Worm (Caenorhabditis elegans) whole organism, midembryonic: ENCODE results near the gene lgc-27.

Experiments used
- cog-1 ChIP-seq: sonication (generic microtip); optimal IDR thresholded peaks from 2 replicates; lab custom pipeline; 2016; ENCODE audit warnings: missing genetic modification characterization, missing compliant biosample characterization
- flt-1 ChIP-seq: fragments of 200-800 bp; sonication (Bioruptor generic); IDR thresholded peaks from 2 replicates; pipeline ENCODE4 v1.3.6; 2022; ENCODE audit warnings: missing genetic modification characterization, missing compliant biosample characterization
- med-1 ChIP-seq: sonication (generic microtip); optimal IDR thresholded peaks from 2 replicates; lab custom pipeline; 2017; ENCODE audit warnings: missing genetic modification characterization, mild to moderate bottlenecking, missing compliant biosample characterization, antibody characterized with exemption, missing genetic modification reagents; ENCODE audit not compliant: insufficient read depth
- tab-1 ChIP-seq: fragments of 200-800 bp; sonication (Bioruptor generic); IDR thresholded peaks from 2 replicates; pipeline ENCODE4 v1.3.6; 2022; ENCODE audit warnings: missing genetic modification characterization, missing compliant biosample characterization
- ztf-29 ChIP-seq: fragments of 200-800 bp; sonication (Bioruptor generic); IDR thresholded peaks from 2 replicates; pipeline ENCODE4 v1.3.6; 2022; ENCODE audit warnings: missing genetic modification reagents, missing genetic modification characterization, missing compliant biosample characterization

ce11 chrII:4604149-4604548 lies 44.7 kb upstream of the lgc-27 start:
- no peak for TF ChIP-seq cog-1 (tag; lab: Kevin White, UChicago)
- no peak for TF ChIP-seq ztf-29 (GFP tag; lab: Robert Waterston, UW)
- no peak for TF ChIP-seq med-1 (GFP tag; lab: Kevin White, UChicago)
- TF ChIP-seq tab-1 (GFP tag; lab: Robert Waterston, UW): no peak
- TF ChIP-seq flt-1 (GFP tag; lab: Robert Waterston, UW): no peak
